Worm (Caenorhabditis elegans): ENCODE results near the gene fbxa-190.

DNA sequence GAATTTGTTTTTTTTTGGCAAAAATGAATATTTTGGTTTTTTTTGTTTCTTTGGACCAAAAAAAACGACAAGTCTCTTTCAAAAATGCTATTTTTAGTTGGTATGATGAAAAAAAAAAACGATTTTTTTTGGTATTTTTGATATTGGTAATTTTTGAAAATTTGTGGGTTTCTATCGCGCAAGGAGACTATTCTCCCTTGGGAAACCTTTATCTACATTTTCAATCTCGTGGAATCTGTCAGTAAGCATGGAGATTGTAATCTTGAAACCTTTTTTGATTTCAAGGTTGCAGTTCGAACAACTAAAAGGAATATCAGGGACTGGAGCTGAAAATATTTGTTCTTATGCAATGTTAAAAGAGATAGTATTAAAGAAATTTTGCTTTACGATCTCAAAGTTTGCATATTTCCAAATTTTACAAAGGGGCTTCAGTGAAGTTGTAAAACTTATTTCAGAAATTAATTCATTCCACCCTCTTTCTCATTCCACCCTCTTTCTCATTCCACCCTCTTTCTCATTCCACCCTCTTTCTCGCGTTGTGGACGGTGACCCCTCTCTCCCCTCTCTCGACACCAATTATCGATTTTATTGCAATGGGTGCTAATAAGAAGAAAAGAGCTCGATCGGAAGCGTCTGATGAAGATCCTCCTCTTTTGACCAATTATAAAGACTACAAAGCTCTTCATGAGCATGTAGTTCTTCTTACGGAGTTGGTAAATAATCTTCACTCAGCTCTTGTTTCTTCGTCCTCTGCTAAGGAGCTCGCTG is 32.7 kb upstream of the fbxa-190 start:
- TF ChIP-seq tbx-11 (GFP tag; IDR thresholded peaks at IDR 0.05) (no peak), ama-1 (optimal IDR thresholded peaks at IDR 0.05) (no peak), F13C5.2 (tag; optimal IDR thresholded peaks at IDR 0.05) (no peak), scrt-1 (GFP tag; IDR thresholded peaks at IDR 0.05) (no peak)

Data from whole organism, early embryonic.